Worm (Caenorhabditis elegans): ENCODE data around the gene ZK688.12.

ce11 chrIII:7880132-7880715 lies 33.2 kb downstream of the ZK688.12 start:
- TF ChIP-seq dox-1 (GFP tag; IDR thresholded peaks at IDR 0.05) (no peak), F55B11.4 (tag; optimal IDR thresholded peaks at IDR 0.05; ENCODE audit: borderline replicate concordance, insufficient read depth) (no peak), ztf-22 (GFP tag; optimal IDR thresholded peaks at IDR 0.05) (no peak), attf-6 (GFP tag; IDR thresholded peaks at IDR 0.05) (no peak), ets-4 (GFP tag; optimal IDR thresholded peaks at IDR 0.05) (no peak), Y56A3A.18 (GFP tag; IDR thresholded peaks at IDR 0.05) (no peak)
